Worm (Caenorhabditis elegans): ENCODE data around the gene F02E8.4.
A peak's percentile ranks its signal among the peaks of the same experiment; 100 is the strongest.

Gene F02E8.4

ce11 chrX:4493439-4494006, 39.6 kb downstream of the F02E8.4 start:
- TF ChIP-seq Y79H2A.3 (GFP tag; conservative IDR thresholded peaks at IDR 0.05) (no peak), ceh-58 (GFP tag; IDR thresholded peaks at IDR 0.05) (no peak), nfyb-1 (GFP tag; IDR thresholded peaks at IDR 0.05) (no peak), sdz-38 (tag; optimal IDR thresholded peaks at IDR 0.05) (no peak), snpc-4 (GFP tag; optimal IDR thresholded peaks at IDR 0.05) (no peak), snpc-4 (tag; optimal IDR thresholded peaks at IDR 0.05) (no peak), F39B2.1 (GFP tag; IDR thresholded peaks at IDR 0.05) (no peak), D2030.7 (GFP tag; IDR thresholded peaks at IDR 0.05) (no peak), B0019.2 (GFP tag; conservative IDR thresholded peaks at IDR 0.05) (no peak), dox-1 (GFP tag; IDR thresholded peaks at IDR 0.05) (no peak), snpc-1.3 (tag; optimal IDR thresholded peaks at IDR 0.05; ENCODE audit: insufficient read depth) (no peak), lin-35 (GFP tag; optimal IDR thresholded peaks at IDR 0.05) (no peak), snpc-3.4 (tag; optimal IDR thresholded peaks at IDR 0.05) (no peak), ceh-91 (GFP tag; IDR thresholded peaks at IDR 0.05) (no peak), nfya-1 (tag; optimal IDR thresholded peaks at IDR 0.05; ENCODE audit: borderline replicate concordance, insufficient read depth) (no peak), repo-1 (tag; optimal IDR thresholded peaks at IDR 0.05) (no peak)

- TF ChIP-seq pbrm-1 (GFP tag; IDR thresholded peaks at IDR 0.05), result no peak
- no peak for TF ChIP-seq Y56A3A.18 (GFP tag; IDR thresholded peaks at IDR 0.05)
- no peak for TF ChIP-seq madf-10 (tag; optimal IDR thresholded peaks at IDR 0.05)
- no peak for TF ChIP-seq K11D2.4 (GFP tag; IDR thresholded peaks at IDR 0.05)
- no peak for TF ChIP-seq somi-1 (GFP tag; optimal IDR thresholded peaks at IDR 0.05)
- no peak for TF ChIP-seq F39B2.1 (GFP tag; IDR thresholded peaks at IDR 0.05)
- TF ChIP-seq nhr-90 (tag; optimal IDR thresholded peaks at IDR 0.05), result no peak
- no peak for TF ChIP-seq F49E8.2 (tag; optimal IDR thresholded peaks at IDR 0.05; ENCODE audit: insufficient read depth)
- TF ChIP-seq mes-4 (tag; optimal IDR thresholded peaks at IDR 0.05), result no peak
- TF ChIP-seq die-1 (tag; optimal IDR thresholded peaks at IDR 0.05), result no peak
- no peak for TF ChIP-seq ceh-91 (GFP tag; IDR thresholded peaks at IDR 0.05)
- no peak for TF ChIP-seq hrde-1 (tag; optimal IDR thresholded peaks at IDR 0.05; ENCODE audit: borderline replicate concordance)
- no peak for TF ChIP-seq pha-4 (tag; optimal IDR thresholded peaks at IDR 0.05)
- TF ChIP-seq Y79H2A.3 (GFP tag; conservative IDR thresholded peaks at IDR 0.05), result no peak
- no peak for TF ChIP-seq lsy-27 (tag; optimal IDR thresholded peaks at IDR 0.05; ENCODE audit: borderline replicate concordance, insufficient read depth)
- no peak for TF ChIP-seq F22D6.2 (tag; optimal IDR thresholded peaks at IDR 0.05)
Measured at ce11 chrX:4495814-4496567, 42.1 kb downstream of the F02E8.4 start.

ce11 chrX:4498078-4498477, 44.2 kb downstream of the F02E8.4 start:
- TF ChIP-seq attf-5 (GFP tag; optimal IDR thresholded peaks at IDR 0.05) (peak; percentile 26), dox-1 (GFP tag; IDR thresholded peaks at IDR 0.05) (peak; percentile 45; the same call in 1 of the 2 replicates), cebp-1 (GFP tag; IDR thresholded peaks at IDR 0.05) (no peak), cebp-1 (tag; optimal IDR thresholded peaks at IDR 0.05) (peak; percentile 30), nhr-80 (tag; optimal IDR thresholded peaks at IDR 0.05) (peak; percentile 87), C06A6.2 (GFP tag; conservative IDR thresholded peaks at IDR 0.05) (no peak), rec-8 (tag; optimal IDR thresholded peaks at IDR 0.05) (no peak), F49E8.2 (tag; optimal IDR thresholded peaks at IDR 0.05; ENCODE audit: insufficient read depth) (no peak)
